Fruit fly (Drosophila melanogaster) whole organism, adult: ENCODE measurements around the gene Mical.

Source experiments
- CG11617 ChIP-seq: fragments of 200-800 bp; sonication (Bioruptor generic); optimal IDR thresholded peaks from 2 replicates; lab custom pipeline; 2017; ENCODE audit warnings: mild to moderate bottlenecking, missing biosample characterization, missing genetic modification reagents, missing genetic modification characterization
- CG12768 ChIP-seq: fragments of 200-800 bp; sonication (Bioruptor generic); optimal IDR thresholded peaks from 2 replicates; lab custom pipeline; 2017; ENCODE audit warnings: missing biosample characterization, missing genetic modification characterization, mild to moderate bottlenecking, moderate library complexity, missing genetic modification reagents
- CG14711 ChIP-seq: fragments of 200-800 bp; sonication (Bioruptor generic); optimal IDR thresholded peaks from 2 replicates; lab custom pipeline; 2018; ENCODE audit warnings: missing biosample characterization, mild to moderate bottlenecking, missing genetic modification characterization, moderate library complexity
- CG33017 ChIP-seq: fragments of 200-800 bp; sonication (Bioruptor generic); optimal IDR thresholded peaks from 2 replicates; lab custom pipeline; 2018; ENCODE audit warnings: missing biosample characterization, mild to moderate bottlenecking, missing genetic modification characterization, moderate library complexity
- CG7101 ChIP-seq: fragments of 200-800 bp; sonication (Bioruptor generic); optimal IDR thresholded peaks from 2 replicates; lab custom pipeline; 2018; ENCODE audit warnings: missing biosample characterization, mild to moderate bottlenecking, missing genetic modification characterization, moderate library complexity
- Clk ChIP-seq: fragments of 200-800 bp; sonication (Bioruptor generic); optimal IDR thresholded peaks from 2 replicates; lab custom pipeline; 2017; ENCODE audit warnings: missing biosample characterization, missing genetic modification characterization
- Hr96 ChIP-seq: fragments of 200-800 bp; sonication (Bioruptor generic); optimal IDR thresholded peaks from 2 replicates; lab custom pipeline; 2016; ENCODE audit warnings: missing biosample characterization, missing genetic modification characterization
- bab1 ChIP-seq: fragments of 200-800 bp; sonication (Bioruptor generic); optimal IDR thresholded peaks from 3 replicates; lab custom pipeline; 2019; ENCODE audit warnings: missing biosample characterization, mild to moderate bottlenecking, missing genetic modification characterization, moderate library complexity
- cic ChIP-seq: fragments of 200-800 bp; sonication (Bioruptor generic); optimal IDR thresholded peaks from 2 replicates; lab custom pipeline; 2017; ENCODE audit warnings: missing biosample characterization, mild to moderate bottlenecking, missing genetic modification characterization, moderate library complexity
- cnc ChIP-seq, 2 experiments: fragments of >200 bp; optimal IDR thresholded peaks; 2 replicates each; lab custom pipeline; 2017

DNA sequence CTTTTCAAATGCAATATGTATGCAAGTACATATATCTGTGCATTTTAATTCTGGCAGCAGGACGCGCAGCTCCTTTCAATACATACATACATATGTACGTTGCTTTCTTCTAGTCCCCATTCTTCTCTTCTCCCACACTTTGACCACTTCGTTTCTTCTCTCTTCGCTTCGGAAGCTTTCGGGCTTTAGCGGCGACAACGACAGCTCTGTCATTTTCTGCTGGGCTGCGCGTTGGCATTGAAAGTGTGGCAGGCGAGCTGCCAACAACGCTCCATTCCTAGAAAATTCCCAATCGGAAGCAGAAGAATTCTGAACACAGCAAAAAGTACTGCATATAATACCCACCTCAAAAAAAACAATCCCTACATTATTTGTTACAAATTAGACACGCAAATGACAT lies 40.4 kb upstream of the Mical start:
- peak; percentile 39 for TF ChIP-seq Hr96 (GFP tag; lab: Kevin White, UChicago)
- no peak for TF ChIP-seq bab1 (GFP tag; lab: Kevin White, UChicago)
- peak; percentile 67 for TF ChIP-seq CG7101
- TF ChIP-seq cnc (optimal IDR thresholded peaks at IDR 0.05; lab: Kevin White, UChicago), result no peak
- peak; percentile 39 for TF ChIP-seq cic (GFP tag; lab: Kevin White, UChicago)
- peak; percentile 69 for TF ChIP-seq CG33017 (tag; lab: Kevin White, UChicago)
- TF ChIP-seq CG11617 (GFP tag; lab: Kevin White, UChicago), result no peak
- no peak for TF ChIP-seq Clk (GFP tag; lab: Kevin White, UChicago)
- peak; percentile 14 for TF ChIP-seq CG12768 (GFP tag; lab: Kevin White, UChicago)
- peak; percentile 68 for TF ChIP-seq CG14711 (tag; lab: Kevin White, UChicago)
